Worm (Caenorhabditis elegans) whole organism, L2 larva: Measurements from ENCODE around the gene H41C03.3.

Experiments used
- lin-39 ChIP-seq: fragments of 150-350 bp; optimal IDR thresholded peaks from 2 replicates; lab custom pipeline; 2014; ENCODE audit warnings: missing biosample characterization, missing genetic modification reagents, missing genetic modification characterization
- sem-4 ChIP-seq: fragments of 150-350 bp; optimal IDR thresholded peaks from 2 replicates; lab custom pipeline; 2014; ENCODE audit warnings: missing biosample characterization, missing genetic modification reagents, missing genetic modification characterization
- zag-1 ChIP-seq: fragments of 150-350 bp; optimal IDR thresholded peaks from 2 replicates; lab custom pipeline; 2014; ENCODE audit warnings: missing biosample characterization, missing genetic modification characterization

DNA sequence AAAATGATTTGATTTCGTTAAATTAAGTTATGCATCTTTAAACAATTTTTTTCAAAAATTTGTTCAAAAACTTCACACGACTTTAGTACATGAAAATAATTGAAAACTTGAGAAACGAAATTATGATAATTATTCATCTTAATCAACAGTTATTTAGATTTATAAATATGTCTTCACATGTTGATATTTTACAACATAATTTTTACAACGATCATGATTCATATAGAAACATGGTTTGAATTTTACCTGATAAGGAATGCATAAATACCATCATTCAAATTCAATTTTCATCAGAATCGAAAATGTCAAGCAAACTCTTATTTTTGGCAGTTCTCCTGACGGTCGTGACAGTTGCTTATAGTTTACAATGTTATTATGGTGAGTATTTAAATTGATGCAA is 18.3 kb downstream of the H41C03.3 start, which contains the start of gene tag-234:
- TF ChIP-seq lin-39 (tag; lab: Kevin White, UChicago): no peak
- TF ChIP-seq sem-4 (tag; lab: Kevin White, UChicago): no peak
- TF ChIP-seq zag-1 (tag; lab: Kevin White, UChicago): no peak
